Worm (Caenorhabditis elegans) whole organism, young adult: ENCODE results near the gene daf-11.

Source experiments
- B0336.3 ChIP-seq: fragments of 200-800 bp; sonication (Bioruptor generic); IDR thresholded peaks from 2 replicates; pipeline ENCODE4 v1.3.6; 2022; ENCODE audit warnings: missing genetic modification characterization, missing compliant biosample characterization
- bed-1 ChIP-seq: fragments of 200-800 bp; sonication (Bioruptor generic); IDR thresholded peaks from 2 replicates; pipeline ENCODE4 v1.3.6; 2022; ENCODE audit warnings: missing genetic modification reagents, missing genetic modification characterization, missing compliant biosample characterization
- ceh-100 ChIP-seq: fragments of 200-800 bp; sonication (Bioruptor generic); IDR thresholded peaks from 2 replicates; pipeline ENCODE4 v1.3.6; 2022; ENCODE audit warnings: missing genetic modification reagents, missing genetic modification characterization, missing compliant biosample characterization
- ceh-40 ChIP-seq: fragments of 200-800 bp; sonication (Bioruptor generic); IDR thresholded peaks from 2 replicates; pipeline ENCODE4 v1.3.6; 2022; ENCODE audit warnings: missing genetic modification characterization, missing compliant biosample characterization
- hmg-1.2 ChIP-seq: fragments of 200-800 bp; sonication (Bioruptor generic); IDR thresholded peaks from 2 replicates; pipeline ENCODE4 v1.3.6; 2022; ENCODE audit warnings: missing genetic modification reagents, missing genetic modification characterization, missing compliant biosample characterization
- lir-1 ChIP-seq: fragments of 200-800 bp; sonication (Bioruptor generic); conservative IDR thresholded peaks from 2 replicates; pipeline ENCODE4 v1.3.6; 2022; ENCODE audit warnings: missing genetic modification reagents, missing genetic modification characterization, missing compliant biosample characterization
- mes-4 ChIP-seq: sonication (generic microtip); optimal IDR thresholded peaks from 2 replicates; lab custom pipeline; 2016; ENCODE audit warnings: missing genotype, missing genetic modification characterization, missing compliant biosample characterization
- mxl-1 ChIP-seq: sonication (generic microtip); optimal IDR thresholded peaks from 2 replicates; lab custom pipeline; 2016; ENCODE audit warnings: missing genetic modification characterization, missing compliant biosample characterization
- nfyb-1 ChIP-seq: fragments of 200-800 bp; sonication (Bioruptor generic); IDR thresholded peaks from 2 replicates; pipeline ENCODE4 v1.3.6; 2022; ENCODE audit warnings: missing genetic modification reagents, missing genetic modification characterization, missing compliant biosample characterization
- rcor-1 ChIP-seq: fragments of 200-800 bp; sonication (Bioruptor generic); IDR thresholded peaks from 2 replicates; pipeline ENCODE4 v1.3.6; 2022; ENCODE audit warnings: missing genetic modification reagents, missing genetic modification characterization, missing compliant biosample characterization
- tbx-9 ChIP-seq: sonication (generic microtip); optimal IDR thresholded peaks from 2 replicates; lab custom pipeline; 2016; ENCODE audit warnings: borderline replicate concordance, missing genetic modification characterization, inconsistent platforms, missing compliant biosample characterization
- ztf-25 ChIP-seq: fragments of 200-800 bp; sonication (Bioruptor generic); IDR thresholded peaks from 2 replicates; pipeline ENCODE4 v1.3.6; 2022; ENCODE audit warnings: missing genetic modification reagents, missing genetic modification characterization, missing compliant biosample characterization

daf-11 gene

DNA sequence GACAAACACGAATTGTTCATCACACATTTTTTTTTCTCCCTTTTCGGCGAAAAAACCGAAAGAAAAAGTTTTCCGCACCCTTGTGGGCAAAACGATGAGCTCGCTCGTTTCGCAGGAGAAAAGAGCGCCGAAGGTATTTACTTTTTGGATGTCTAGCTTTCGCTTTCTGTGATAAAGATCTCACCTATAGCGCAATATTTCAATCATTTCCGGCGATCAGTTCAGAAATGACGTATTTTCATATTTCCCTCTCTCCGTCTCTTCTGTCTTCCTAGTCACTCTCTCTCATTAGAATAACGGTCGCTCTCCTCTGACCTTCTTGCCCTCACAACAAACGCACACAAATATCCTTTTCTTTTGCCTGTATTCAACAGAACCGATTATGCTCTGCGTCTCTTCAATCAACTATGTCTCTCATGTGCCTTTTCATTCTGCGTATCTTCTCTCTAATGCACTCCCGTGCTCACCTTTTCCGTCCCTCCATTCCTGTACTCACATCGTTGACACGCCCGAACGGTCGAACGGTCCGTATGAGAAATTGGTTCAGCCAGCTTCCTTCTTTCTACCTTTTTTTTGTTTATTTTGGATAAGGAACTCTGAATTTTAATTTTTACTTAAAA, 52.0 kb downstream of the daf-11 start:
- peak; percentile 90 for TF ChIP-seq hmg-1.2 (GFP tag; lab: Robert Waterston, UW)
- TF ChIP-seq lir-1 = no peak
- TF ChIP-seq ztf-25 (GFP tag; lab: Robert Waterston, UW) = no peak
- no peak for TF ChIP-seq mes-4

DNA sequence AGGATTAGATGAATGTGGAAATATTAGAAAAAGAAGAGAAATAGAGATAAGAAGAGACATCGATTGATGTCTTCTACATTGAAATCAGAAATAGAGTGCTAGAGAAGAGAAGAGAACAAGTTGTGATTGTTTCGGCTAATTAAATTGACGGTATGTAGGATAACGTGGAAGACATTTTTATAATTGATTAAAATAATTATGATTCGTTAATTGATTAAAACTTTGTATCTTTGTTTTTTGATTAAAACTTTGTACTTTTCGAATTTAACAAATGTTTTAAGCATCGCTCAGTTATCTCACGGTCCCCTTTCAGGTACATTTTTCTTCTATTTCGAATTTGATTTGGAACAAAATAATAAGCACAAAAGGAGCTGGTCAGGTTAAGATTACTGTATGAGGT, 53.4 kb downstream of the daf-11 start, which contains the start of gene lgc-44:
TSS of gene lgc-44 (minus strand) at position 101 of the 400 bp plus-strand sequence.
- TF ChIP-seq B0336.3 (GFP tag; lab: Robert Waterston, UW) (no peak), ceh-40 (GFP tag; lab: Robert Waterston, UW) (no peak), mxl-1 (tag; lab: Kevin White, UChicago) (no peak), tbx-9 (tag; lab: Kevin White, UChicago) (no peak), nfyb-1 (GFP tag; lab: Robert Waterston, UW) (no peak), ceh-100 (GFP tag; lab: Robert Waterston, UW) (no peak), rcor-1 (GFP tag; lab: Robert Waterston, UW) (no peak), bed-1 (GFP tag; lab: Robert Waterston, UW) (no peak)
- TF ChIP-seq, all 124 proteins: peak for 0
